Worm (Caenorhabditis elegans): ENCODE data around the gene K08H2.2.
A peak's percentile ranks its signal among the peaks of the same experiment; 100 is the strongest.

The K08H2.2 gene

DNA sequence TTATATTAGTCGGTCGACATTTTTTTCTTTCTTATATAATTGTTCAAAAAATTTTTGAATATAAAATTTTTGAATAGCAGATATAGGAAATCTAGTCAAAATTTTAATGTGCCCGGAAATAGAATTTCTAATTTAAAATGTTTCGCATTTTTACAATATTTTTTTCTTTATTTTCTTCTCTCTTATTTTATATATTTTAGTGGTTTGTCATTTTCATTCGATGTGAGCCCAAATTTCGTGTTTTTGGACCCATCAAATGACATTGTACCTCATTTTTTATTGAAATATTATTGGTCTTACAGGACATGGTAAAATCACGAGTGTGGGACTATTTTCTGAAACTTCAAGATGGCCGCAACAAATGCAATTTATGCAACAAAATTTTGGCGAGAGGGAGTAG, 27.4 kb upstream of the K08H2.2 start, which contains the start of gene K09A11.1:
Gene K09A11.1 (plus strand): TSS at position 301 of the 400 bp plus-strand sequence.
- no peak for TF ChIP-seq ceh-36 (tag; optimal IDR thresholded peaks at IDR 0.05)
- no peak for TF ChIP-seq pes-1 (GFP tag; IDR thresholded peaks at IDR 0.05)
- TF ChIP-seq hmbx-1 (tag; optimal IDR thresholded peaks at IDR 0.05) = no peak
- TF ChIP-seq F13C5.2 (tag; optimal IDR thresholded peaks at IDR 0.05) = no peak
- no peak for TF ChIP-seq ets-7 (tag; optimal IDR thresholded peaks at IDR 0.05)
- no peak for TF ChIP-seq tbx-11 (GFP tag; IDR thresholded peaks at IDR 0.05)
- TF ChIP-seq tbx-37 (GFP tag; conservative IDR thresholded peaks at IDR 0.05) = no peak
- no peak for TF ChIP-seq aly-1 (tag; optimal IDR thresholded peaks at IDR 0.05)
- no peak for TF ChIP-seq B0310.2 (tag; optimal IDR thresholded peaks at IDR 0.05)
- no peak for TF ChIP-seq hmg-4 (GFP tag; optimal IDR thresholded peaks at IDR 0.05)
- TF ChIP-seq sea-1 (GFP tag; conservative IDR thresholded peaks at IDR 0.05) = no peak
- no peak for TF ChIP-seq hnd-1 (tag; optimal IDR thresholded peaks at IDR 0.05)
- TF ChIP-seq ceh-13 (GFP tag; optimal IDR thresholded peaks at IDR 0.05) = no peak
- TF ChIP-seq scrt-1 (GFP tag; IDR thresholded peaks at IDR 0.05) = no peak
- no peak for TF ChIP-seq ama-1 (optimal IDR thresholded peaks at IDR 0.05)
- no peak for TF ChIP-seq tra-4 (tag; optimal IDR thresholded peaks at IDR 0.05)

- TF ChIP-seq pes-1 (GFP tag; IDR thresholded peaks at IDR 0.05) = 0 out of 2 replicates have a peak, but pooled peaks have one; percentile 8
These were observed 26.3 kb upstream of the K08H2.2 start for ce11 chrX:13261037-13261592.

DNA sequence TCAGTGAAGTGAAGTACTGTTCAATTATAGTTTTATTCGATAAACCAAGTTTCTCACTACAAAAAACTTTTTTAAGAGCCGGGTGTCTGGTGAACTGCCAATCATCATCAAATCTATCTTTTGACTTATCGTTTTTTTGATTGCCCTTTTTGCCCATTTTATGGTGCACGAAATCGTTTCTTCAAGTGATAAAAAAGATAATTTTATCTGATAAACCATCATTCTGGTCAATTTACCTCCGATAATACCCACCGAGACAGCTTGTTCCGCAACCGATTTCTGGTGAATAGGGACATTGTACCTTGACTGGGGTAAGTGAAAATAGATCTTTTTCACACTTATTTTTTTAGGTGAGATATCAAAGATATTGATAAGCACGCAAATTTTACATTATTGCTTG, 22.8 kb upstream of the K08H2.2 start, which contains the start of gene K08H2.10:
Gene K08H2.10 (plus strand): TSS at position 230 of the 400 bp plus-strand sequence.
- TF ChIP-seq ceh-13 (GFP tag; optimal IDR thresholded peaks at IDR 0.05) = no peak
- TF ChIP-seq F13C5.2 (tag; optimal IDR thresholded peaks at IDR 0.05) = no peak
- TF ChIP-seq hmg-4 (GFP tag; optimal IDR thresholded peaks at IDR 0.05) = no peak
- TF ChIP-seq tbx-11 (GFP tag; IDR thresholded peaks at IDR 0.05) = no peak

DNA sequence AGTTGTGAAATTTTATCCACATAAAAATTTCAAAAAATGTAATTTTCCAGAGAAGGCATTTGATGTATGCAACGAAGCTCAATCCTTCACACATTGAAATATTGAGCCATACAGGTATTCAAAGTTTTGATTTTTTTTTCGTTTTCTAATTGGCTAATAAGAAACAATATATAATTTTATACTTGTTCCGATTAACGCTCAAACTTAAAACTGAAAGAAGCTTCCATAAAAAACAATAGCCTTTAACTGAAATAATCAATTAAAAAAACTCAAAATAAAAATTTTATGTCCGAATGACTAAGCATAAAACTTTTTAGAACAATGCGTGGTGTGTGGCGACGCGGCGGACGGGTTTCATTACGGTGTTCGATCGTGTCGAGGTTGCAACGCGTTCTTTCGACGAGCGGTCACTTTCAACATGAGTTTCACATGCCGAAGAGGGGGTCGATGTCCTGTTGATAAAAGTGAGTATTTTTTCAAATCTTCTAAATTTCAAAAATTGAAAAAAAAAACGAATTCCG, 17.2 kb upstream of the K08H2.2 start, which contains the start of gene nhr-32:
Gene nhr-32 (plus strand): TSS at position 51 of the 521 bp plus-strand sequence.
- TF ChIP-seq ets-7 (tag; optimal IDR thresholded peaks at IDR 0.05) (no peak), hmbx-1 (tag; optimal IDR thresholded peaks at IDR 0.05) (no peak), ceh-13 (GFP tag; optimal IDR thresholded peaks at IDR 0.05) (no peak), pes-1 (GFP tag; IDR thresholded peaks at IDR 0.05) (no peak), tbx-11 (GFP tag; IDR thresholded peaks at IDR 0.05) (no peak), flt-1 (GFP tag; IDR thresholded peaks at IDR 0.05) (no peak), hnd-1 (tag; optimal IDR thresholded peaks at IDR 0.05) (no peak)

ce11 chrX:13251354-13251843, 16.6 kb upstream of the K08H2.2 start:
- TF ChIP-seq flt-1 (GFP tag; IDR thresholded peaks at IDR 0.05) (peak; percentile 29; the same call in 1 of the 2 replicates), tbx-37 (GFP tag; conservative IDR thresholded peaks at IDR 0.05) (0 out of 2 replicates have a peak, but pooled peaks have one; percentile 35), ceh-36 (tag; optimal IDR thresholded peaks at IDR 0.05) (no peak), B0310.2 (tag; optimal IDR thresholded peaks at IDR 0.05) (no peak), hmbx-1 (tag; optimal IDR thresholded peaks at IDR 0.05) (no peak), sea-1 (GFP tag; conservative IDR thresholded peaks at IDR 0.05) (no peak), pes-1 (GFP tag; IDR thresholded peaks at IDR 0.05) (no peak), ama-1 (optimal IDR thresholded peaks at IDR 0.05) (no peak), aly-1 (tag; optimal IDR thresholded peaks at IDR 0.05) (no peak), ceh-13 (GFP tag; optimal IDR thresholded peaks at IDR 0.05) (no peak), scrt-1 (GFP tag; IDR thresholded peaks at IDR 0.05) (0 out of 2 replicates have a peak, but pooled peaks have one; percentile 37), tbx-11 (GFP tag; IDR thresholded peaks at IDR 0.05) (no peak), F13C5.2 (tag; optimal IDR thresholded peaks at IDR 0.05) (no peak), hnd-1 (tag; optimal IDR thresholded peaks at IDR 0.05) (no peak), tra-4 (tag; optimal IDR thresholded peaks at IDR 0.05) (no peak), ets-7 (tag; optimal IDR thresholded peaks at IDR 0.05) (no peak), hmg-4 (GFP tag; optimal IDR thresholded peaks at IDR 0.05) (peak; percentile 70)

- no peak for TF ChIP-seq flt-1 (GFP tag; IDR thresholded peaks at IDR 0.05)
- no peak for TF ChIP-seq aly-1 (tag; optimal IDR thresholded peaks at IDR 0.05)
- no peak for TF ChIP-seq ama-1 (optimal IDR thresholded peaks at IDR 0.05)
- no peak for TF ChIP-seq F13C5.2 (tag; optimal IDR thresholded peaks at IDR 0.05)
- TF ChIP-seq ceh-13 (GFP tag; optimal IDR thresholded peaks at IDR 0.05) = no peak
- TF ChIP-seq hnd-1 (tag; optimal IDR thresholded peaks at IDR 0.05) = no peak
- TF ChIP-seq ets-7 (tag; optimal IDR thresholded peaks at IDR 0.05) = no peak
- TF ChIP-seq B0310.2 (tag; optimal IDR thresholded peaks at IDR 0.05) = no peak
- no peak for TF ChIP-seq ceh-36 (tag; optimal IDR thresholded peaks at IDR 0.05)
- TF ChIP-seq pes-1 (GFP tag; IDR thresholded peaks at IDR 0.05) = no peak
These were observed 15.4 kb upstream of the K08H2.2 start for ce11 chrX:13250163-13250562.

ce11 chrX:13249102-13249501, 14.3 kb upstream of the K08H2.2 start:
- no peak for TF ChIP-seq ama-1 (optimal IDR thresholded peaks at IDR 0.05)
- no peak for TF ChIP-seq hmbx-1 (tag; optimal IDR thresholded peaks at IDR 0.05)
- no peak for TF ChIP-seq aly-1 (tag; optimal IDR thresholded peaks at IDR 0.05)
- TF ChIP-seq B0310.2 (tag; optimal IDR thresholded peaks at IDR 0.05) = no peak
- TF ChIP-seq pes-1 (GFP tag; IDR thresholded peaks at IDR 0.05) = no peak
- no peak for TF ChIP-seq ceh-36 (tag; optimal IDR thresholded peaks at IDR 0.05)
- no peak for TF ChIP-seq F13C5.2 (tag; optimal IDR thresholded peaks at IDR 0.05)
- TF ChIP-seq flt-1 (GFP tag; IDR thresholded peaks at IDR 0.05) = no peak
- TF ChIP-seq hnd-1 (tag; optimal IDR thresholded peaks at IDR 0.05) = no peak
- TF ChIP-seq ceh-13 (GFP tag; optimal IDR thresholded peaks at IDR 0.05) = no peak
- TF ChIP-seq scrt-1 (GFP tag; IDR thresholded peaks at IDR 0.05) = no peak
- no peak for TF ChIP-seq hmg-4 (GFP tag; optimal IDR thresholded peaks at IDR 0.05)
- no peak for TF ChIP-seq tbx-11 (GFP tag; IDR thresholded peaks at IDR 0.05)
- TF ChIP-seq sea-1 (GFP tag; conservative IDR thresholded peaks at IDR 0.05) = no peak
